In genomic region chrX:2435353-2435752, ce11 we compare ENCODE assay signal across 5 worm cellular contexts.
TF ChIP-seq lines count a peak whose summit lies in the region.

No protein-coding gene starts in this region.

TF ChIP-seq in whole organism, L1 larva, 84 proteins besides CTCF, POLR2A, EP300 and RAD21:
- TF ChIP-seq snu-23 (GFP tag; optimal IDR thresholded peaks at IDR 0.05; lab: Kevin White, UChicago) (no peak), blmp-1 (tag; optimal IDR thresholded peaks at IDR 0.05; lab: Kevin White, UChicago) (peak; percentile 75), hlh-17 (GFP tag; optimal IDR thresholded peaks at IDR 0.05; lab: Kevin White, UChicago; ENCODE audit: borderline replicate concordance) (no peak)
TF ChIP-seq in whole organism, L1 larva: peak in this region for 1.

TF ChIP-seq in whole organism, L3 larva, 47 proteins besides CTCF, POLR2A, EP300 and RAD21:
- TF ChIP-seq nhr-12 (tag; optimal IDR thresholded peaks at IDR 0.05; lab: Kevin White, UChicago) = no peak
- TF ChIP-seq pha-4 (tag; optimal IDR thresholded peaks at IDR 0.05; lab: Kevin White, UChicago) = peak; percentile 16
- TF ChIP-seq nfya-1 (tag; optimal IDR thresholded peaks at IDR 0.05; lab: Kevin White, UChicago; ENCODE audit: insufficient read depth) = peak; percentile 10
- peak; percentile 24 for TF ChIP-seq ama-1 (optimal IDR thresholded peaks at IDR 0.05; lab: Kevin White, UChicago)
- no peak for TF ChIP-seq fkh-2 (tag; optimal IDR thresholded peaks at IDR 0.05; lab: Kevin White, UChicago)
- no peak for TF ChIP-seq elt-3 (tag; optimal IDR thresholded peaks at IDR 0.05; lab: Kevin White, UChicago)
TF ChIP-seq in whole organism, L3 larva: peak in this region for 3.

TF ChIP-seq in whole organism, L4 larva, 104 proteins besides CTCF, POLR2A, EP300 and RAD21:
- peak; percentile 14 for TF ChIP-seq dve-1 (tag; optimal IDR thresholded peaks at IDR 0.05; lab: Kevin White, UChicago; ENCODE audit: insufficient read depth)
- no peak for TF ChIP-seq nhr-6 (tag; optimal IDR thresholded peaks at IDR 0.05; lab: Kevin White, UChicago)
- no peak for TF ChIP-seq lin-38 (GFP tag; IDR thresholded peaks at IDR 0.05; lab: Robert Waterston, UW)
- 0 out of 2 replicates have a peak, but pooled peaks have one; percentile 39 for TF ChIP-seq dmd-8 (GFP tag; IDR thresholded peaks at IDR 0.05; lab: Robert Waterston, UW)
- TF ChIP-seq egl-27 (tag; optimal IDR thresholded peaks at IDR 0.05; lab: Kevin White, UChicago) = no peak
- TF ChIP-seq nhr-48 (tag; optimal IDR thresholded peaks at IDR 0.05; lab: Kevin White, UChicago) = peak; percentile 29
- TF ChIP-seq nhr-102 (tag; optimal IDR thresholded peaks at IDR 0.05; lab: Kevin White, UChicago) = no peak
- TF ChIP-seq Y5F2A.4 (GFP tag; optimal IDR thresholded peaks at IDR 0.05; lab: Kevin White, UChicago) = no peak
- TF ChIP-seq hlh-30 (tag; optimal IDR thresholded peaks at IDR 0.05; lab: Kevin White, UChicago; ENCODE audit: insufficient read depth) = no peak
- TF ChIP-seq hlh-11 (tag; optimal IDR thresholded peaks at IDR 0.05; lab: Kevin White, UChicago) = peak; percentile 35
- TF ChIP-seq dmd-6 (GFP tag; IDR thresholded peaks at IDR 0.05; lab: Robert Waterston, UW) = peak; percentile 60
- TF ChIP-seq mep-1 (tag; optimal IDR thresholded peaks at IDR 0.05; lab: Kevin White, UChicago) = no peak
- no peak for TF ChIP-seq snpc-4 (tag; optimal IDR thresholded peaks at IDR 0.05; lab: Kevin White, UChicago)
- TF ChIP-seq F26F4.8 (GFP tag; conservative IDR thresholded peaks at IDR 0.05; lab: Robert Waterston, UW) = no peak
- peak; percentile 19 for TF ChIP-seq lin-13 (GFP tag; optimal IDR thresholded peaks at IDR 0.05; lab: Kevin White, UChicago)
- TF ChIP-seq set-16 (GFP tag; IDR thresholded peaks at IDR 0.05; lab: Robert Waterston, UW) = peak; percentile 35; the same call in 1 of the 2 replicates
- no peak for TF ChIP-seq ctbp-1 (GFP tag; IDR thresholded peaks at IDR 0.05; lab: Robert Waterston, UW)
- no peak for TF ChIP-seq F49E8.2 (tag; optimal IDR thresholded peaks at IDR 0.05; lab: Kevin White, UChicago; ENCODE audit: borderline replicate concordance)
- TF ChIP-seq jun-1 (tag; optimal IDR thresholded peaks at IDR 0.05; lab: Kevin White, UChicago) = no peak
- no peak for TF ChIP-seq F44E2.7 (GFP tag; IDR thresholded peaks at IDR 0.05; lab: Robert Waterston, UW)
- TF ChIP-seq F37D6.2 (tag; optimal IDR thresholded peaks at IDR 0.05; lab: Kevin White, UChicago) = no peak
- TF ChIP-seq hmg-1.1 (GFP tag; IDR thresholded peaks at IDR 0.05; lab: Robert Waterston, UW) = 0 out of 2 replicates have a peak, but pooled peaks have one; percentile 9

TF ChIP-seq in whole organism, mixed stage, embryonic, 35 proteins besides CTCF, POLR2A, EP300 and RAD21:
- TF ChIP-seq nhr-2 (tag; optimal IDR thresholded peaks at IDR 0.05; lab: Kevin White, UChicago) (no peak), unc-39 (tag; optimal IDR thresholded peaks at IDR 0.05; lab: Kevin White, UChicago) (no peak), M03D4.4 (tag; optimal IDR thresholded peaks at IDR 0.05; lab: Kevin White, UChicago) (no peak), elt-3 (tag; optimal IDR thresholded peaks at IDR 0.05; lab: Kevin White, UChicago) (no peak), drap-1 (GFP tag; optimal IDR thresholded peaks at IDR 0.05; lab: Kevin White, UChicago) (no peak), blmp-1 (tag; optimal IDR thresholded peaks at IDR 0.05; lab: Kevin White, UChicago) (peak; percentile 13), mab-5 (tag; optimal IDR thresholded peaks at IDR 0.05; lab: Kevin White, UChicago) (no peak), mep-1 (tag; optimal IDR thresholded peaks at IDR 0.05; lab: Kevin White, UChicago) (no peak), mls-2 (tag; optimal IDR thresholded peaks at IDR 0.05; lab: Kevin White, UChicago) (no peak), pha-4 (tag; optimal IDR thresholded peaks at IDR 0.05; lab: Kevin White, UChicago) (no peak), unc-120 (tag; optimal IDR thresholded peaks at IDR 0.05; lab: Kevin White, UChicago; ENCODE audit: poor library complexity, severe bottlenecking) (no peak), cnd-1 (tag; optimal IDR thresholded peaks at IDR 0.05; lab: Kevin White, UChicago) (no peak), hlh-1 (tag; optimal IDR thresholded peaks at IDR 0.05; lab: Kevin White, UChicago) (no peak), ces-1 (GFP tag; optimal IDR thresholded peaks at IDR 0.05; lab: Kevin White, UChicago) (no peak), ham-2 (GFP tag; optimal IDR thresholded peaks at IDR 0.05; lab: Kevin White, UChicago) (peak; percentile 2), nhr-12 (tag; optimal IDR thresholded peaks at IDR 0.05; lab: Kevin White, UChicago) (no peak)
TF ChIP-seq in whole organism, mixed stage, embryonic: peak in this region for 2.

TF ChIP-seq in whole organism, young adult, 124 proteins besides CTCF, POLR2A, EP300 and RAD21:
- TF ChIP-seq F33H1.4 (GFP tag; IDR thresholded peaks at IDR 0.05; lab: Robert Waterston, UW) (no peak), nhr-80 (tag; optimal IDR thresholded peaks at IDR 0.05; lab: Kevin White, UChicago) (peak; percentile 63)
